Fruit fly (Drosophila melanogaster): ENCODE results near the gene CG34382.

CG34382 gene

DNA sequence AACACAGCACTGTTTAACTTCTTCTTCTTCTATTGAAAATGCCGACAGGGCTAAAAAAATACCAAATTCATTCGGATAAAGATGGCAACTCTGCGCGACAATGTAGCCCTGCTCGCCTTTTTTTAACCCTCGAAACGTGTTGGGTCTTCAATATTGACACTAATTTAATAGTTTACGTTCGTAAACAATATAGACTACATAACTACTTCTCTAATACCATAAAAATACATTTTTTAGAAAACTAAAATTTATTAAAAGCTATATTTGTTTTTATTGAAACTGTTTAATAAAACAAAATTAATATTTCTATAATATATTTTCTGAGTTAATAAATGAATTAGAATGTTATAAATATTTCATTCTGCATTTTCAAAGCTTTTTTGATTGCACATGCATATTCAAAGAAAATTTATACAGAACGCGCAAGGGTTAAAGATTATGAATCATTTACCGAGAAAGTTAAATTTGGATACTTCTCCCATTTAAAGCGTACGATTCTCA lies 9.9 kb downstream of the CG34382 start, which contains the start of the genes Taf2 and CalpB (continued):
- TF ChIP-seq dmrt99B (tag; optimal IDR thresholded peaks at IDR 0.05) = peak; percentile 92
- peak; percentile 84 for TF ChIP-seq CG18764 (GFP tag; optimal IDR thresholded peaks at IDR 0.05)
- peak; percentile 63 for TF ChIP-seq CG7786 (GFP tag; optimal IDR thresholded peaks at IDR 0.05)
- peak; percentile 53 for TF ChIP-seq schlank (tag; optimal IDR thresholded peaks at IDR 0.05)
- peak; percentile 10 for TF ChIP-seq CTCF (GFP tag; optimal IDR thresholded peaks at IDR 0.05)
- peak; percentile 90 for TF ChIP-seq CG13296 (GFP tag; optimal IDR thresholded peaks at IDR 0.05)
- TF ChIP-seq ftz-f1 (GFP tag; optimal IDR thresholded peaks at IDR 0.05) = no peak
- TF ChIP-seq ato (GFP tag; IDR thresholded peaks at IDR 0.05; ENCODE audit: partially characterized antibody) = no peak
- no peak for TF ChIP-seq sim (GFP tag; IDR thresholded peaks at IDR 0.05)
- TF ChIP-seq CG3163 (GFP tag; optimal IDR thresholded peaks at IDR 0.05) = peak; percentile 42
- TF ChIP-seq Neu2 (GFP tag; optimal IDR thresholded peaks at IDR 0.05; ENCODE audit: borderline replicate concordance) = no peak
- TF ChIP-seq Lpt (GFP tag; optimal IDR thresholded peaks at IDR 0.05) = no peak
- TF ChIP-seq CG2129 (GFP tag; IDR thresholded peaks at IDR 0.05; ENCODE audit: partially characterized antibody) = no peak
- TF ChIP-seq CG17359 (tag; optimal IDR thresholded peaks at IDR 0.05) = peak; percentile 87
- peak; percentile 36 to 85 for TF ChIP-seq bsh (GFP tag; optimal IDR thresholded peaks at IDR 0.05)
- peak; percentile 82 for TF ChIP-seq az2 (GFP tag; optimal IDR thresholded peaks at IDR 0.05)
- TF ChIP-seq Dref (GFP tag; IDR thresholded peaks at IDR 0.05) = no peak
- peak; percentile 83 for TF ChIP-seq CG9215 (GFP tag; IDR thresholded peaks at IDR 0.05)
- TF ChIP-seq stwl (tag; optimal IDR thresholded peaks at IDR 0.05) = peak; percentile 77
- TF ChIP-seq nau (GFP tag; optimal IDR thresholded peaks at IDR 0.05) = no peak
- TF ChIP-seq gt (GFP tag; IDR thresholded peaks at IDR 0.05) = no peak
- peak; percentile 85 for TF ChIP-seq CG3847 (GFP tag; IDR thresholded peaks at IDR 0.05)
- peak; percentile 72 for TF ChIP-seq CG32767 (GFP tag; IDR thresholded peaks at IDR 0.05)
- no peak for TF ChIP-seq CG7963 (GFP tag; IDR thresholded peaks at IDR 0.05; ENCODE audit: partially characterized antibody)
- no peak for TF ChIP-seq abd-A (tag; optimal IDR thresholded peaks at IDR 0.05)
- no peak for TF ChIP-seq sug (tag; optimal IDR thresholded peaks at IDR 0.05)
- TF ChIP-seq CG11695 (GFP tag; IDR thresholded peaks at IDR 0.05) = peak; percentile 88
- no peak for TF ChIP-seq bowl (GFP tag; IDR thresholded peaks at IDR 0.05)
- peak; percentile 19 for TF ChIP-seq CG4707 (GFP tag; optimal IDR thresholded peaks at IDR 0.05)
- peak; percentile 34; the same call in 1 of the 3 replicates for TF ChIP-seq CG6791 (GFP tag; IDR thresholded peaks at IDR 0.05; ENCODE audit: partially characterized antibody)
- TF ChIP-seq bigmax (GFP tag; optimal IDR thresholded peaks at IDR 0.05) = no peak
- no peak for TF ChIP-seq her (GFP tag; optimal IDR thresholded peaks at IDR 0.05)
- peak; percentile 15 for TF ChIP-seq gcm2 (GFP tag; optimal IDR thresholded peaks at IDR 0.05)
- TF ChIP-seq ci (GFP tag; IDR thresholded peaks at IDR 0.05) = 0 out of 3 replicates have a peak, but pooled peaks have one; percentile 58
- no peak for TF ChIP-seq CG12769 (tag; optimal IDR thresholded peaks at IDR 0.05)
- TF ChIP-seq tx (GFP tag; optimal IDR thresholded peaks at IDR 0.05) = peak; percentile 5
- no peak for TF ChIP-seq pros (GFP tag; optimal IDR thresholded peaks at IDR 0.05)
- TF ChIP-seq CG7357 (GFP tag; IDR thresholded peaks at IDR 0.05) = peak; percentile 59; the same call in 2 of the 3 replicates
- peak; percentile 74 for TF ChIP-seq nom (GFP tag; optimal IDR thresholded peaks at IDR 0.05)
- peak; percentile 88 for TF ChIP-seq CG9932 (GFP tag; IDR thresholded peaks at IDR 0.05)
- peak; percentile 54; the same call in 1 of the 2 replicates for TF ChIP-seq E2f2 (GFP tag; IDR thresholded peaks at IDR 0.05)
- TF ChIP-seq CG31388 (GFP tag; optimal IDR thresholded peaks at IDR 0.05) = peak; percentile 30
- TF ChIP-seq CG12299 (tag; optimal IDR thresholded peaks at IDR 0.05) = peak; percentile 78
- peak; percentile 97 for TF ChIP-seq CG18262 (tag; optimal IDR thresholded peaks at IDR 0.05)
- peak; percentile 73 for TF ChIP-seq Oli (tag; optimal IDR thresholded peaks at IDR 0.05)
- peak; percentile 21 for TF ChIP-seq trh (GFP tag; optimal IDR thresholded peaks at IDR 0.05)
- TF ChIP-seq D (optimal IDR thresholded peaks at IDR 0.05) = no peak
- TF ChIP-seq D (GFP tag; optimal IDR thresholded peaks at IDR 0.05) = peak; percentile 82
- TF ChIP-seq D19A (tag; optimal IDR thresholded peaks at IDR 0.05) = peak; percentile 93
- no peak for TF ChIP-seq Opbp (GFP tag; IDR thresholded peaks at IDR 0.05; ENCODE audit: partially characterized antibody)
- TF ChIP-seq CrebB (tag; optimal IDR thresholded peaks at IDR 0.05) = peak; percentile 27
